Worm (Caenorhabditis elegans) whole organism, early embryonic: ENCODE data around the gene clec-3.

Source experiments
- ama-1 ChIP-seq: fragments of 150-350 bp; optimal IDR thresholded peaks from 2 replicates; lab custom pipeline; 2014
- ceh-13 ChIP-seq: fragments of 200-800 bp; sonication (Bioruptor generic); optimal IDR thresholded peaks from 2 replicates; lab custom pipeline; 2018; ENCODE audit warnings: mild to moderate bottlenecking, missing genetic modification characterization, missing compliant biosample characterization
- hmbx-1 ChIP-seq: sonication (generic microtip); optimal IDR thresholded peaks from 2 replicates; lab custom pipeline; 2016; ENCODE audit warnings: mild to moderate bottlenecking, missing genetic modification characterization, missing compliant biosample characterization
- pes-1 ChIP-seq: fragments of 200-800 bp; sonication (Bioruptor generic); IDR thresholded peaks from 2 replicates; pipeline ENCODE4 v1.3.6; 2022; ENCODE audit warnings: missing genetic modification reagents, missing genetic modification characterization, missing compliant biosample characterization
- tbx-37 ChIP-seq: fragments of 200-800 bp; sonication (Bioruptor generic); conservative IDR thresholded peaks from 2 replicates; pipeline ENCODE4 v1.3.6; 2022; ENCODE audit warnings: missing genetic modification reagents, missing genetic modification characterization, missing compliant biosample characterization
- tra-4 ChIP-seq: sonication (generic microtip); optimal IDR thresholded peaks from 2 replicates; lab custom pipeline; 2017; ENCODE audit warnings: missing genetic modification characterization, missing compliant biosample characterization

ce11 chrII:3003667-3004066, 16.0 kb downstream of the clec-3 start, which contains the start of gene lido-11:
- no peak for TF ChIP-seq ama-1
- TF ChIP-seq ceh-13 (GFP tag; lab: Kevin White, UChicago) = no peak
- no peak for TF ChIP-seq tbx-37
- no peak for TF ChIP-seq hmbx-1 (tag; lab: Kevin White, UChicago)
- no peak for TF ChIP-seq pes-1
- TF ChIP-seq tra-4 (tag; lab: Kevin White, UChicago) = no peak
